Fruit fly (Drosophila melanogaster) whole organism, adult: ENCODE data around the gene santa-maria.
A peak's percentile ranks its signal among the peaks of the same experiment; 100 is the strongest.

Source experiments
- CG11617 ChIP-seq: fragments of 200-800 bp; sonication (Bioruptor generic); optimal IDR thresholded peaks from 2 replicates; lab custom pipeline; 2017; ENCODE audit warnings: mild to moderate bottlenecking, missing biosample characterization, missing genetic modification reagents, missing genetic modification characterization
- CG12768 ChIP-seq: fragments of 200-800 bp; sonication (Bioruptor generic); optimal IDR thresholded peaks from 2 replicates; lab custom pipeline; 2017; ENCODE audit warnings: missing biosample characterization, missing genetic modification characterization, mild to moderate bottlenecking, moderate library complexity, missing genetic modification reagents
- CG14711 ChIP-seq: fragments of 200-800 bp; sonication (Bioruptor generic); optimal IDR thresholded peaks from 2 replicates; lab custom pipeline; 2018; ENCODE audit warnings: missing biosample characterization, mild to moderate bottlenecking, missing genetic modification characterization, moderate library complexity
- CG1620 ChIP-seq: fragments of 200-800 bp; sonication (Bioruptor generic); optimal IDR thresholded peaks from 2 replicates; lab custom pipeline; 2016; ENCODE audit warnings: missing biosample characterization, missing genetic modification characterization
- CG33017 ChIP-seq: fragments of 200-800 bp; sonication (Bioruptor generic); optimal IDR thresholded peaks from 2 replicates; lab custom pipeline; 2018; ENCODE audit warnings: missing biosample characterization, mild to moderate bottlenecking, missing genetic modification characterization, moderate library complexity
- CG5204 ChIP-seq: fragments of 200-800 bp; sonication (Bioruptor generic); optimal IDR thresholded peaks from 2 replicates; lab custom pipeline; 2016; ENCODE audit warnings: missing biosample characterization, missing genetic modification characterization
- CG7045 ChIP-seq: fragments of 200-800 bp; sonication (Bioruptor generic); optimal IDR thresholded peaks from 2 replicates; lab custom pipeline; 2017; ENCODE audit warnings: missing biosample characterization, mild to moderate bottlenecking, missing genetic modification characterization
- CG7101 ChIP-seq: fragments of 200-800 bp; sonication (Bioruptor generic); optimal IDR thresholded peaks from 2 replicates; lab custom pipeline; 2018; ENCODE audit warnings: missing biosample characterization, mild to moderate bottlenecking, missing genetic modification characterization, moderate library complexity
- Clk ChIP-seq: fragments of 200-800 bp; sonication (Bioruptor generic); optimal IDR thresholded peaks from 2 replicates; lab custom pipeline; 2017; ENCODE audit warnings: missing biosample characterization, missing genetic modification characterization
- Crg-1 ChIP-seq: fragments of 200-800 bp; sonication (Bioruptor generic); optimal IDR thresholded peaks from 2 replicates; lab custom pipeline; 2016; ENCODE audit warnings: missing biosample characterization, missing genetic modification characterization
- Hr96 ChIP-seq: fragments of 200-800 bp; sonication (Bioruptor generic); optimal IDR thresholded peaks from 2 replicates; lab custom pipeline; 2016; ENCODE audit warnings: missing biosample characterization, missing genetic modification characterization
- Mnt ChIP-seq: fragments of 200-800 bp; sonication (Bioruptor generic); optimal IDR thresholded peaks from 2 replicates; lab custom pipeline; 2016; ENCODE audit warnings: missing biosample characterization, mild to moderate bottlenecking, missing genetic modification characterization
- bab1 ChIP-seq: fragments of 200-800 bp; sonication (Bioruptor generic); optimal IDR thresholded peaks from 3 replicates; lab custom pipeline; 2019; ENCODE audit warnings: missing biosample characterization, mild to moderate bottlenecking, missing genetic modification characterization, moderate library complexity
- cic ChIP-seq: fragments of 200-800 bp; sonication (Bioruptor generic); optimal IDR thresholded peaks from 2 replicates; lab custom pipeline; 2017; ENCODE audit warnings: missing biosample characterization, mild to moderate bottlenecking, missing genetic modification characterization, moderate library complexity
- cnc ChIP-seq, 2 experiments: fragments of >200 bp; optimal IDR thresholded peaks; 2 replicates each; lab custom pipeline; 2017
- kay ChIP-seq: fragments of 200-800 bp; sonication (Bioruptor generic); peaks from one replicate; lab custom pipeline; 2016; ENCODE audit warnings: missing biosample characterization, missing genetic modification characterization, borderline replicate concordance
- ovo ChIP-seq: fragments of 200-800 bp; sonication (Bioruptor generic); optimal IDR thresholded peaks from 2 replicates; lab custom pipeline; 2016; ENCODE audit warnings: missing biosample characterization, missing genetic modification characterization
- pad ChIP-seq: fragments of 200-800 bp; sonication (Bioruptor generic); optimal IDR thresholded peaks from 3 replicates; lab custom pipeline; 2017; ENCODE audit warnings: missing biosample characterization, missing genetic modification characterization, mild to moderate bottlenecking, moderate library complexity, missing genetic modification reagents
- tj ChIP-seq: fragments of 200-800 bp; sonication (Bioruptor generic); optimal IDR thresholded peaks from 3 replicates; lab custom pipeline; 2017; ENCODE audit warnings: missing biosample characterization, mild to moderate bottlenecking, missing genetic modification characterization, moderate library complexity
- toe ChIP-seq: fragments of 200-800 bp; sonication (Bioruptor generic); optimal IDR thresholded peaks from 2 replicates; lab custom pipeline; 2016; ENCODE audit warnings: missing biosample characterization, missing genetic modification characterization

The santa-maria gene

dm6 chr2L:7426326-7427066, 24.5 kb downstream of the santa-maria start, which contains the start of gene muc:
TSS of gene muc (plus strand) at chr2L:7426866.
- no peak for TF ChIP-seq Crg-1
- TF ChIP-seq Mnt (GFP tag; lab: Kevin White, UChicago) = no peak
- no peak for TF ChIP-seq CG7045
- peak; percentile 54 for TF ChIP-seq CG33017 (tag; lab: Kevin White, UChicago)
- no peak for TF ChIP-seq CG11617
- TF ChIP-seq CG14711 = peak; percentile 57
- TF ChIP-seq tj (GFP tag; lab: Kevin White, UChicago) = peak; percentile 23
- peak; percentile 30 for TF ChIP-seq CG5204 (GFP tag; lab: Kevin White, UChicago)
- TF ChIP-seq CG1620 = peak; percentile 36
- TF ChIP-seq toe (GFP tag; lab: Kevin White, UChicago) = peak; percentile 46
- TF ChIP-seq cic (GFP tag; lab: Kevin White, UChicago) = no peak
- no peak for TF ChIP-seq cnc (optimal IDR thresholded peaks at IDR 0.05; lab: Kevin White, UChicago)
- TF ChIP-seq CG12768 = no peak
- TF ChIP-seq bab1 = peak; percentile 13
- peak; percentile 8 for TF ChIP-seq Clk
- TF ChIP-seq pad (GFP tag; lab: Kevin White, UChicago) = peak; percentile 6
- peak; percentile 10 for TF ChIP-seq ovo (GFP tag; lab: Kevin White, UChicago)
- peak; percentile 64 for TF ChIP-seq CG7101
- TF ChIP-seq Hr96 (GFP tag; lab: Kevin White, UChicago) = peak; percentile 8
- TF ChIP-seq kay (GFP tag; lab: Kevin White, UChicago) = no peak

- no peak for TF ChIP-seq Hr96 (GFP tag; lab: Kevin White, UChicago)
- no peak for TF ChIP-seq cic (GFP tag; lab: Kevin White, UChicago)
- no peak for TF ChIP-seq CG33017 (tag; lab: Kevin White, UChicago)
- TF ChIP-seq kay (GFP tag; lab: Kevin White, UChicago) = no peak
- TF ChIP-seq toe (GFP tag; lab: Kevin White, UChicago) = no peak
- TF ChIP-seq CG14711 = no peak
- no peak for TF ChIP-seq bab1
- TF ChIP-seq cnc (optimal IDR thresholded peaks at IDR 0.05; lab: Kevin White, UChicago) = no peak
- no peak for TF ChIP-seq CG7045
- TF ChIP-seq Clk = no peak
Measured at dm6 chr2L:7425690-7426056, 25.4 kb downstream of the santa-maria start.

- peak; percentile 86 for TF ChIP-seq CG14711
- peak; percentile 72 for TF ChIP-seq CG11617
- peak; percentile 89 for TF ChIP-seq CG33017 (tag; lab: Kevin White, UChicago)
- peak; percentile 90 for TF ChIP-seq CG7101
- no peak for TF ChIP-seq ovo (GFP tag; lab: Kevin White, UChicago)
- TF ChIP-seq Hr96 (GFP tag; lab: Kevin White, UChicago) = peak; percentile 9
- TF ChIP-seq Crg-1 = peak; percentile 59
- peak; percentile 84 for TF ChIP-seq bab1
- peak; percentile 87 for TF ChIP-seq CG12768
- TF ChIP-seq pad (GFP tag; lab: Kevin White, UChicago) = peak; percentile 22
- peak; percentile 94 for TF ChIP-seq kay (GFP tag; lab: Kevin White, UChicago)
- TF ChIP-seq Mnt (GFP tag; lab: Kevin White, UChicago) = no peak
- peak; percentile 59 for TF ChIP-seq cic (GFP tag; lab: Kevin White, UChicago)
- TF ChIP-seq CG1620 = peak; percentile 51
- peak; percentile 59 for TF ChIP-seq tj (GFP tag; lab: Kevin White, UChicago)
- TF ChIP-seq toe (GFP tag; lab: Kevin White, UChicago) = no peak
- peak; percentile 10 for TF ChIP-seq Clk
- TF ChIP-seq cnc (optimal IDR thresholded peaks at IDR 0.05; lab: Kevin White, UChicago) = no peak
- peak; percentile 74 for TF ChIP-seq CG7045
Measured at dm6 chr2L:7424907-7425689, 25.9 kb downstream of the santa-maria start.

- TF ChIP-seq bab1 = no peak
- TF ChIP-seq tj (GFP tag; lab: Kevin White, UChicago) = peak; percentile 89
Measured at dm6 chr2L:7424282-7424905, 26.6 kb downstream of the santa-maria start.

- peak; percentile 61 for TF ChIP-seq toe (GFP tag; lab: Kevin White, UChicago)
- peak; percentile 29 for TF ChIP-seq Crg-1
- TF ChIP-seq CG1620 = peak; percentile 32
- TF ChIP-seq Mnt (GFP tag; lab: Kevin White, UChicago) = peak; percentile 83
- peak; percentile 65 for TF ChIP-seq tj (GFP tag; lab: Kevin White, UChicago)
- peak; percentile 23 for TF ChIP-seq CG33017 (tag; lab: Kevin White, UChicago)
- no peak for TF ChIP-seq CG5204 (GFP tag; lab: Kevin White, UChicago)
- TF ChIP-seq CG11617 = peak; percentile 41
- peak; percentile 77 for TF ChIP-seq Hr96 (GFP tag; lab: Kevin White, UChicago)
- no peak for TF ChIP-seq cnc (optimal IDR thresholded peaks at IDR 0.05; lab: Kevin White, UChicago)
- TF ChIP-seq CG7101 = peak; percentile 66
- TF ChIP-seq Clk = peak; percentile 34
- peak; percentile 100 for TF ChIP-seq pad (GFP tag; lab: Kevin White, UChicago)
- TF ChIP-seq CG7045 = peak; percentile 68
- TF ChIP-seq kay (GFP tag; lab: Kevin White, UChicago) = no peak
- TF ChIP-seq cic (GFP tag; lab: Kevin White, UChicago) = peak; percentile 78
- peak; percentile 72 for TF ChIP-seq CG12768
- TF ChIP-seq ovo (GFP tag; lab: Kevin White, UChicago) = peak; percentile 56
- peak; percentile 74 for TF ChIP-seq CG14711
- peak; percentile 71 for TF ChIP-seq bab1
Measured at dm6 chr2L:7423333-7423895, 27.6 kb downstream of the santa-maria start.
